Fruit fly (Drosophila melanogaster) whole organism, embryonic: ENCODE measurements around the gene CG13024.
A peak's percentile ranks its signal among the peaks of the same experiment; 100 is the strongest.

ENCODE experiments used
- Adf1 ChIP-seq: fragments of 200-800 bp; sonication (Bioruptor generic); IDR thresholded peaks from 2 replicates; pipeline ENCODE4 v1.3.6; 2022; ENCODE audit warnings: missing biosample characterization, missing genetic modification characterization
- Antp ChIP-seq: fragments of 200-800 bp; sonication (Bioruptor generic); optimal IDR thresholded peaks from 3 replicates; lab custom pipeline; 2016; ENCODE audit warnings: missing biosample characterization, missing genetic modification characterization
- B-H2 ChIP-seq: fragments of 200-800 bp; sonication (Bioruptor generic); optimal IDR thresholded peaks from 2 replicates; lab custom pipeline; 2018; ENCODE audit warnings: missing biosample characterization, mild to moderate bottlenecking, missing genetic modification characterization
- BEAF-32 ChIP-seq: fragments of 200-800 bp; sonication (Bioruptor generic); optimal IDR thresholded peaks from 3 replicates; lab custom pipeline; 2017; ENCODE audit warnings: missing biosample characterization, missing genetic modification characterization, mild to moderate bottlenecking, moderate library complexity, missing genetic modification reagents
- Bdp1 ChIP-seq: fragments of 200-800 bp; sonication (Bioruptor generic); optimal IDR thresholded peaks from 3 replicates; lab custom pipeline; 2016; ENCODE audit warnings: missing biosample characterization, missing genetic modification characterization
- CG10431 ChIP-seq: fragments of 200-800 bp; sonication (Bioruptor generic); optimal IDR thresholded peaks from 3 replicates; lab custom pipeline; 2018; ENCODE audit warnings: missing biosample characterization, mild to moderate bottlenecking, missing genetic modification characterization
- CG11456 ChIP-seq: fragments of 200-800 bp; sonication (Bioruptor generic); IDR thresholded peaks from 3 replicates; pipeline ENCODE4 v1.3.6; 2022; ENCODE audit warnings: missing biosample characterization, missing genetic modification characterization
- CG12104 ChIP-seq: fragments of 200-800 bp; sonication (Bioruptor generic); optimal IDR thresholded peaks from 3 replicates; lab custom pipeline; 2016; ENCODE audit warnings: missing biosample characterization, missing genetic modification characterization
- CG12219 ChIP-seq: fragments of 200-800 bp; sonication (Bioruptor generic); optimal IDR thresholded peaks from 3 replicates; lab custom pipeline; 2018; ENCODE audit warnings: missing biosample characterization, mild to moderate bottlenecking, missing genetic modification characterization
- CG14014 ChIP-seq: fragments of 200-800 bp; sonication (Bioruptor generic); IDR thresholded peaks from 2 replicates; pipeline ENCODE4 v1.3.6; 2022; ENCODE audit warnings: missing biosample characterization, missing genetic modification characterization
- CG15514 ChIP-seq: fragments of 200-800 bp; sonication (Bioruptor generic); optimal IDR thresholded peaks from 3 replicates; lab custom pipeline; 2017; ENCODE audit warnings: missing biosample characterization, missing genetic modification characterization, mild to moderate bottlenecking, moderate library complexity, missing genetic modification reagents
- CG15601 ChIP-seq: fragments of 200-800 bp; sonication (Bioruptor generic); optimal IDR thresholded peaks from 3 replicates; lab custom pipeline; 2019; ENCODE audit warnings: missing biosample characterization, mild to moderate bottlenecking, missing genetic modification characterization, moderate library complexity
- CG1603 ChIP-seq: fragments of 200-800 bp; sonication (Bioruptor generic); optimal IDR thresholded peaks from 2 replicates; lab custom pipeline; 2019; ENCODE audit warnings: missing biosample characterization, mild to moderate bottlenecking, missing genetic modification characterization, moderate library complexity
- CG2116 ChIP-seq: fragments of 200-800 bp; sonication (Bioruptor generic); optimal IDR thresholded peaks from 3 replicates; lab custom pipeline; 2018; ENCODE audit warnings: missing biosample characterization, mild to moderate bottlenecking, missing genetic modification characterization
- CG2120 ChIP-seq: fragments of 200-800 bp; sonication (Bioruptor generic); optimal IDR thresholded peaks from 3 replicates; lab custom pipeline; 2016; ENCODE audit warnings: missing biosample characterization, missing genetic modification characterization
- CG31388 ChIP-seq: fragments of 200-800 bp; sonication (Bioruptor generic); optimal IDR thresholded peaks from 2 replicates; lab custom pipeline; 2016; ENCODE audit warnings: missing biosample characterization, missing genetic modification characterization
- CG4404 ChIP-seq: fragments of 200-800 bp; sonication (Bioruptor generic); IDR thresholded peaks from 2 replicates; pipeline ENCODE4 v1.3.6; 2022; ENCODE audit warnings: missing biosample characterization, missing genetic modification characterization
- CG4854 ChIP-seq: fragments of 200-800 bp; sonication (Bioruptor generic); optimal IDR thresholded peaks from 2 replicates; lab custom pipeline; 2016; ENCODE audit warnings: missing biosample characterization, missing genetic modification characterization, inconsistent platforms
- CG7372 ChIP-seq: fragments of 200-800 bp; sonication (Bioruptor generic); IDR thresholded peaks from 2 replicates; pipeline ENCODE4 v1.3.6; 2022; ENCODE audit warnings: missing biosample characterization, missing genetic modification characterization
- CG7839 ChIP-seq: fragments of 200-800 bp; sonication (Bioruptor generic); optimal IDR thresholded peaks from 3 replicates; lab custom pipeline; 2018; ENCODE audit warnings: missing biosample characterization, mild to moderate bottlenecking, missing genetic modification characterization, moderate library complexity
- CG7963 ChIP-seq: fragments of 200-800 bp; sonication (Bioruptor generic); IDR thresholded peaks from 3 replicates; pipeline ENCODE4 v1.3.6; 2022; ENCODE audit warnings: missing biosample characterization, missing genetic modification characterization; ENCODE audit not compliant: partially characterized antibody
- Elba2 ChIP-seq: fragments of 200-800 bp; sonication (Bioruptor generic); optimal IDR thresholded peaks from 3 replicates; lab custom pipeline; 2016; ENCODE audit warnings: missing biosample characterization, missing genetic modification characterization
- HLH4C ChIP-seq: fragments of 200-800 bp; sonication (Bioruptor generic); IDR thresholded peaks from 3 replicates; pipeline ENCODE4 v1.3.6; 2022; ENCODE audit warnings: missing biosample characterization, missing genetic modification characterization; ENCODE audit not compliant: partially characterized antibody
- HLH54F ChIP-seq: fragments of 200-800 bp; sonication (Bioruptor generic); optimal IDR thresholded peaks from 3 replicates; lab custom pipeline; 2016; ENCODE audit warnings: missing biosample characterization, missing genetic modification characterization
- MBD-R2 ChIP-seq: fragments of 200-800 bp; sonication (Bioruptor generic); IDR thresholded peaks from 2 replicates; pipeline ENCODE4 v1.3.6; 2022; ENCODE audit warnings: missing biosample characterization, missing genetic modification characterization
- NK7.1 ChIP-seq: fragments of 200-800 bp; sonication (Bioruptor generic); optimal IDR thresholded peaks from 3 replicates; lab custom pipeline; 2016; ENCODE audit warnings: missing biosample characterization, missing genetic modification characterization
- NfI ChIP-seq: fragments of 200-800 bp; sonication (Bioruptor generic); optimal IDR thresholded peaks from 3 replicates; lab custom pipeline; 2018; ENCODE audit warnings: missing biosample characterization, mild to moderate bottlenecking, missing genetic modification characterization, moderate library complexity
- Ravus ChIP-seq: fragments of 200-800 bp; sonication (Bioruptor generic); IDR thresholded peaks from 2 replicates; pipeline ENCODE4 v1.3.6; 2022; ENCODE audit warnings: missing biosample characterization, missing genetic modification characterization
- Side ChIP-seq: fragments of 200-800 bp; sonication (Bioruptor generic); optimal IDR thresholded peaks from 2 replicates; lab custom pipeline; 2016; ENCODE audit warnings: missing biosample characterization, missing genetic modification characterization
- Sox102F ChIP-seq: fragments of 200-800 bp; sonication (Bioruptor generic); optimal IDR thresholded peaks from 2 replicates; lab custom pipeline; 2018; ENCODE audit warnings: missing biosample characterization, mild to moderate bottlenecking, missing genetic modification characterization, moderate library complexity
- Tbp ChIP-seq: fragments of >200 bp; optimal IDR thresholded peaks from 2 replicates; lab custom pipeline; 2018; ENCODE audit warnings: missing biosample characterization, missing genetic modification characterization
- ara ChIP-seq: fragments of 200-800 bp; sonication (Bioruptor generic); IDR thresholded peaks from 2 replicates; pipeline ENCODE4 v1.3.6; 2022; ENCODE audit warnings: missing biosample characterization, missing genetic modification characterization
- corto ChIP-seq: fragments of 200-800 bp; sonication (Bioruptor generic); optimal IDR thresholded peaks from 2 replicates; lab custom pipeline; 2016; ENCODE audit warnings: missing biosample characterization, mild to moderate bottlenecking, missing genetic modification characterization, moderate library complexity
- da ChIP-seq: fragments of 200-800 bp; sonication (Bioruptor generic); optimal IDR thresholded peaks from 2 replicates; lab custom pipeline; 2016; ENCODE audit warnings: missing biosample characterization, missing genetic modification characterization
- eve ChIP-seq, 2 experiments: fragments of >200 bp; optimal IDR thresholded peaks; 2 replicates each; lab custom pipeline; 2017; ENCODE audit warnings: missing biosample characterization in 2 of 2, missing genetic modification characterization in 2 of 2
- gem ChIP-seq: fragments of 200-800 bp; sonication (Bioruptor generic); optimal IDR thresholded peaks from 2 replicates; lab custom pipeline; 2019; ENCODE audit warnings: missing biosample characterization, mild to moderate bottlenecking, missing genetic modification characterization, moderate library complexity
- ham ChIP-seq: fragments of 200-800 bp; sonication (Bioruptor generic); IDR thresholded peaks from 2 replicates; pipeline ENCODE4 v1.3.6; 2022; ENCODE audit warnings: missing biosample characterization, missing genetic modification characterization
- inv ChIP-seq: fragments of 200-800 bp; sonication (Bioruptor generic); IDR thresholded peaks from 2 replicates; pipeline ENCODE4 v1.3.6; 2022; ENCODE audit warnings: missing biosample characterization, missing genetic modification characterization; ENCODE audit not compliant: partially characterized antibody
- maf-S ChIP-seq: fragments of 200-800 bp; sonication (Bioruptor generic); optimal IDR thresholded peaks from 2 replicates; lab custom pipeline; 2016; ENCODE audit warnings: missing biosample characterization, missing genetic modification characterization
- pros ChIP-seq: fragments of 200-800 bp; sonication (Bioruptor generic); optimal IDR thresholded peaks from 3 replicates; lab custom pipeline; 2019; ENCODE audit warnings: missing biosample characterization, mild to moderate bottlenecking, missing genetic modification characterization, moderate library complexity
- run ChIP-seq: fragments of 200-800 bp; sonication (Bioruptor generic); optimal IDR thresholded peaks from 3 replicates; lab custom pipeline; 2018; ENCODE audit warnings: missing biosample characterization, mild to moderate bottlenecking, missing genetic modification characterization
- sc ChIP-seq, 3 experiments: fragments of >200 bp in 2 of 3; fragments of 200-800 bp in 1 of 3; sonication (Bioruptor generic) in 1 of 3; optimal IDR thresholded peaks; 2 replicates in 2 of 3; 3 replicates in 1 of 3; lab custom pipeline; 2017; ENCODE audit warnings: mild to moderate bottlenecking in 1 of 3, missing biosample characterization in 1 of 3, missing genetic modification characterization in 1 of 3, missing genetic modification reagents in 1 of 3
- ssp ChIP-seq: fragments of 200-800 bp; sonication (Bioruptor generic); IDR thresholded peaks from 2 replicates; pipeline ENCODE4 v1.3.6; 2022; ENCODE audit warnings: missing biosample characterization, missing genetic modification characterization
- tll ChIP-seq, 2 experiments: fragments of 200-800 bp in 1 of 2; fragments of >200 bp in 1 of 2; sonication (Bioruptor generic) in 1 of 2; optimal IDR thresholded peaks; 2 replicates each; lab custom pipeline; 2017 to 2019; ENCODE audit warnings: missing biosample characterization in 2 of 2, missing genetic modification characterization in 2 of 2, mild to moderate bottlenecking in 1 of 2, moderate library complexity in 1 of 2
- tna ChIP-seq: fragments of 200-800 bp; sonication (Bioruptor generic); IDR thresholded peaks from 2 replicates; pipeline ENCODE4 v1.3.6; 2022; ENCODE audit warnings: missing biosample characterization, missing genetic modification characterization; ENCODE audit not compliant: partially characterized antibody
- trem ChIP-seq: fragments of 200-800 bp; optimal IDR thresholded peaks from 3 replicates; lab custom pipeline; 2019; ENCODE audit warnings: missing biosample characterization, mild to moderate bottlenecking, missing genetic modification characterization, moderate library complexity
- vnd ChIP-seq: fragments of 200-800 bp; sonication (Bioruptor generic); IDR thresholded peaks from 3 replicates; pipeline ENCODE4 v1.3.6; 2022; ENCODE audit warnings: missing biosample characterization, missing genetic modification characterization; ENCODE audit not compliant: partially characterized antibody
- wek ChIP-seq: fragments of 200-800 bp; sonication (Bioruptor generic); optimal IDR thresholded peaks from 3 replicates; lab custom pipeline; 2018; ENCODE audit warnings: missing biosample characterization, mild to moderate bottlenecking, missing genetic modification characterization, moderate library complexity
- z ChIP-seq: fragments of 200-800 bp; sonication (Bioruptor generic); IDR thresholded peaks from 3 replicates; pipeline ENCODE4 v1.3.6; 2022; ENCODE audit warnings: missing biosample characterization, missing genetic modification characterization

The CG13024 gene

DNA sequence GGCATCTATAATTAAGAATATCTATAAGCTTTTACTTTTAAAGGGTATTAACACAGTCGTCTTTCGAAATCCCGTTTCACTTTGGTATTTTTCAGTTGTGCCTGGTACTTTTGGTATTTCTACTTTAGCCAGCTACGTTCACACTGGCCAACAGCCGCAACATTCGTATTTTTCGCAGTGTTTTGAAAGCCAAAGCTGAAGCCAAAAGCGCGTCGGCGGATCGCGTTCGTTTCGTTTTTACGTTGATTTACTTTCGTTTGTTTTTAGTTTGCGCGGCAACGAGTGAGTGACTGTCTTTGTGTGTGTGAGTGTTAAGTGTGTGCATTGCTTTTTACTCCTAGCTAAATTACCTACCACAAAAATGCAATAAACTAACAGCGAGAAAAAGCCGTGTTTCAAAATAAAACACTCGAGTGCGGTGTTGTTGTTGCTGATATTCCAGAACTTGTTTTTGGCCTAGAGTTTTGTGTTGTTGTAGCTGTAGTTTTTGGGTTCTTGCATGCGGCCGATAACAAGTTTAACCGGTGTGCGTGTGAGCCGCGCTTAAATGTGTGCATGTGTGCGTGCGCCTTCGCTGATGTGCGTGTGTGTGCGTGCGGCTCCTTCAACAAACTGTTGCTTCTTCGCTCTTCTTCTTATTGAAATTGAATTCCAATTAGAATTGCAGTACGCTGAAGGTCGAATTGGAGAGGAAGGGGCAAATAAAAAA, 36.4 kb upstream of the CG13024 start, which contains the start of gene Lmpt (continued):
- peak; percentile 13 for TF ChIP-seq CG2120 (GFP tag; lab: Kevin White, UChicago)
- no peak for TF ChIP-seq CG14014 (GFP tag; lab: Robert Waterston, UW)
- peak; percentile 26 for TF ChIP-seq pros
- TF ChIP-seq eve (GFP tag; optimal IDR thresholded peaks at IDR 0.05; lab: Kevin White, UChicago): no peak
- no peak for TF ChIP-seq CG7963
- TF ChIP-seq Adf1 (GFP tag; lab: Robert Waterston, UW): no peak
- TF ChIP-seq CG15514: peak; percentile 48
- TF ChIP-seq MBD-R2 (GFP tag; lab: Robert Waterston, UW): peak; percentile 50
- no peak for TF ChIP-seq Antp (GFP tag; lab: Kevin White, UChicago)
- TF ChIP-seq gem (tag; lab: Kevin White, UChicago): no peak
- TF ChIP-seq HLH54F (GFP tag; lab: Kevin White, UChicago): no peak
- no peak for TF ChIP-seq vnd (GFP tag; lab: Robert Waterston, UW)
- TF ChIP-seq CG11456: no peak
- peak; percentile 13 for TF ChIP-seq CG2116 (GFP tag; lab: Kevin White, UChicago)
- peak; percentile 48 for TF ChIP-seq trem (tag; lab: Kevin White, UChicago)
- no peak for TF ChIP-seq da (GFP tag; lab: Kevin White, UChicago)
- TF ChIP-seq corto (GFP tag; lab: Kevin White, UChicago): no peak
- TF ChIP-seq CG4404 (GFP tag; lab: Robert Waterston, UW): no peak
- TF ChIP-seq tll (GFP tag; optimal IDR thresholded peaks at IDR 0.05; lab: Kevin White, UChicago): no peak
- 0 out of 2 replicates have a peak, but pooled peaks have one; percentile 14 for TF ChIP-seq inv
- peak; percentile 27 for TF ChIP-seq CG15601
- TF ChIP-seq CG7839 (tag; lab: Kevin White, UChicago): peak; percentile 21
- TF ChIP-seq BEAF-32 (GFP tag; lab: Kevin White, UChicago): peak; percentile 7
- no peak for TF ChIP-seq sc (optimal IDR thresholded peaks at IDR 0.05; lab: Kevin White, UChicago)
- TF ChIP-seq sc (GFP tag; optimal IDR thresholded peaks at IDR 0.05; lab: Kevin White, UChicago): no peak
- no peak for TF ChIP-seq Tbp (GFP tag; lab: Kevin White, UChicago)
- TF ChIP-seq CG12104 (GFP tag; lab: Kevin White, UChicago): no peak
- no peak for TF ChIP-seq maf-S (GFP tag; lab: Kevin White, UChicago)
- no peak for TF ChIP-seq tna
- TF ChIP-seq CG10431 (GFP tag; lab: Kevin White, UChicago): no peak
- peak; percentile 27 for TF ChIP-seq CG1603 (tag; lab: Kevin White, UChicago)
- no peak for TF ChIP-seq B-H2 (GFP tag; lab: Kevin White, UChicago)
- TF ChIP-seq HLH4C: no peak
- no peak for TF ChIP-seq CG31388 (GFP tag; lab: Kevin White, UChicago)
- no peak for TF ChIP-seq ssp (GFP tag; lab: Robert Waterston, UW)
- TF ChIP-seq NK7.1 (GFP tag; lab: Kevin White, UChicago): no peak
- no peak for TF ChIP-seq ham (GFP tag; lab: Robert Waterston, UW)
- TF ChIP-seq CG12219 (GFP tag; lab: Kevin White, UChicago): no peak
- no peak for TF ChIP-seq z (GFP tag; lab: Robert Waterston, UW)
- TF ChIP-seq Sox102F: no peak
- no peak for TF ChIP-seq Ravus
- peak; percentile 56 for TF ChIP-seq Elba2 (GFP tag; lab: Kevin White, UChicago)
- no peak for TF ChIP-seq CG4854 (GFP tag; lab: Kevin White, UChicago)
- no peak for TF ChIP-seq Bdp1
- TF ChIP-seq CG7372 (GFP tag; lab: Robert Waterston, UW): no peak
- no peak for TF ChIP-seq run (tag; lab: Kevin White, UChicago)
- TF ChIP-seq NfI: no peak
- no peak for TF ChIP-seq Side (GFP tag; lab: Kevin White, UChicago)
- no peak for TF ChIP-seq ara (GFP tag; lab: Robert Waterston, UW)
- TF ChIP-seq wek (GFP tag; lab: Kevin White, UChicago): no peak
